Fruit fly (Drosophila melanogaster): ENCODE measurements around the gene B52.

DNA sequence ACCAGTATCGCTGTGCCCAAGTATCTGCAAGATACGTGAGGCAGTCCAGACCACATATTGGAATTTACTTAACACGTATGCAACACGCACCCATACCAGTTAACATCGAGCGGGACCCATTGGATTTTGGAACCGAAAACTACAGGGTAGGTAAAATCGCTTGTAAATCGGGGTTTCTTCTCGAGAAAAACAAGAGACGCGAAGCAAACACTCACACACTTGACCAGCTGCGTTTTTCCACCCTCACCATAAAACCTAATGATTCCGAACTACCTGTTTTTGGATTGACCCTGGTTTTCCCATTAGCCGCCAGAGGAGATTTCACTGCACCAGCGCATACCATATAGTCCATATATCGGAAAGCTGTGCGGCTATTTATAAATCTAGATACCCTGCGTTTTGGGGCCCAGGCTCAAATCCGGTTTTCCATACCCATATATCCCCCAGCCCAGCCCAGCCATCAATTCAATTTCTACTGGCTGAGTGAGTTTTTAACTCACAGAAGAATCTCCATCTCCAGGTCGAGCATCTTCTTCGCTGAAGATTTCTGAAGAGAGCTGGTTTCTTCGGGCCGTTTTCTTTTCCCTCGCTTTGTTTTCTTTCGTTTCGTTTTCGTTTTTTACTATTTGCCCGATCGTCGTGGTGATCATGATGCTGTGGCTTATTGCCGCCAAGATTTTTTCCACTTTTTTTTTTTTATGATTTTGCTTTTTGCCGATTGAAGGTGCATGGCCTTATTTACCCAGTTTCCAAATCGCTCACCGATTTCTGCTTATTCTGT lies 54.8 kb downstream of the B52 start:
- TF ChIP-seq Sin3A (optimal IDR thresholded peaks at IDR 0.05) (no peak), psq (optimal IDR thresholded peaks at IDR 0.05) (no peak), insv (optimal IDR thresholded peaks at IDR 0.05) (no peak), h (optimal IDR thresholded peaks at IDR 0.05) (no peak), Myc (optimal IDR thresholded peaks at IDR 0.05) (no peak)
